Worm (Caenorhabditis elegans): ENCODE data around the gene mec-18.
A peak's percentile ranks its signal among the peaks of the same experiment; 100 is the strongest.

DNA sequence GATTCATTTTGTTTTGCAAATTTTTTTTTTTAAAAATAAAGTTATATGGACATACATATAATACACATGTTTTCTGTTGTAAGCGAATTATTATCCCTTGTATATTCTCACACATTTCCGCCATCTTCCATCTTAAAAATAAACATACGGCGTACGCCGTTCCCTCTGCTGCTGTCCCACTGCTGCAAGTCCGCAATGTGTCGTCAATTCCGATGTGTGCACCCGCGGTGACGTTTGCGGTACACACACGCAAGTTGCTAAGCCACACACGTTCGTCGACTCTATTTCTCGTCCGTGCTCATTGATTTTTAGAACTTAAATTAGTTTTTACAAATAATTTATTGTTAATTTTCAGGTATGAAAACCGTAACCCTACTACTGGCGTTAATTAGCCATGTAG lies 13.7 kb downstream of the mec-18 start, which contains the start of gene C52B9.4:
- TF ChIP-seq ets-7 (tag; optimal IDR thresholded peaks at IDR 0.05) = no peak
- TF ChIP-seq ama-1 (optimal IDR thresholded peaks at IDR 0.05) = no peak
- TF ChIP-seq scrt-1 (GFP tag; IDR thresholded peaks at IDR 0.05) = no peak
- no peak for TF ChIP-seq hmg-4 (GFP tag; optimal IDR thresholded peaks at IDR 0.05)
- TF ChIP-seq ceh-36 (tag; optimal IDR thresholded peaks at IDR 0.05) = no peak
- peak; percentile 21 for TF ChIP-seq F13C5.2 (tag; optimal IDR thresholded peaks at IDR 0.05)
